Worm (Caenorhabditis elegans): ENCODE results near the gene C45G9.6.
A peak's percentile ranks its signal among the peaks of the same experiment; 100 is the strongest.

C45G9.6 gene

DNA sequence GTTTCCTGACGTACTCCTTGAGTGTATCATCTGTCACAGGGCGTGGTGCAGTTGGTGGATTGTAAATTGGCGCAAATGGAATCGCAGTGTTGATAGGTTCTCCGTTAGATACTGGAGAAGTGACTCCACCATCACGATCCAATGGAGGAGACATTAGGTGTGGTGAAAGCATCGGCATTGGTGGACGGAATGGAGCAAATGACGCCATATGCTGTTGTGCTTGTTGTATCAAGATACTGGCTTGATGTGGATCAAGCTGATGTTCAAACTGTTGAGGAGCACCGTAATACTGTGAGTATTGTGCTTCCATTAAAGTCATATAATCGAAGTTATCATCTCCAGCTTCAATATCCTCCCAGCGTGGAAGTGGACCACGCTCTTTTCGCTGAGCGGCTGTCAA lies 23.8 kb upstream of the C45G9.6 start:
- TF ChIP-seq aly-2 (tag; optimal IDR thresholded peaks at IDR 0.05) (no peak), nhr-23 (tag; optimal IDR thresholded peaks at IDR 0.05) (no peak), peb-1 (tag; optimal IDR thresholded peaks at IDR 0.05) (no peak), fos-1 (tag; optimal IDR thresholded peaks at IDR 0.05) (no peak), lsy-2 (tag; optimal IDR thresholded peaks at IDR 0.05) (no peak), lin-39 (tag; optimal IDR thresholded peaks at IDR 0.05) (no peak), unc-62 (GFP tag; optimal IDR thresholded peaks at IDR 0.05) (no peak), R02D3.7 (tag; optimal IDR thresholded peaks at IDR 0.05) (no peak), mdl-1 (tag; optimal IDR thresholded peaks at IDR 0.05) (no peak), nhr-6 (tag; optimal IDR thresholded peaks at IDR 0.05) (no peak), zag-1 (tag; optimal IDR thresholded peaks at IDR 0.05) (no peak), ztf-11 (tag; optimal IDR thresholded peaks at IDR 0.05) (no peak), egl-27 (tag; optimal IDR thresholded peaks at IDR 0.05) (no peak), unc-39 (tag; optimal IDR thresholded peaks at IDR 0.05) (no peak), snpc-4 (tag; optimal IDR thresholded peaks at IDR 0.05) (no peak), C34F6.9 (tag; optimal IDR thresholded peaks at IDR 0.05) (no peak), Y55F3AM.14 (GFP tag; optimal IDR thresholded peaks at IDR 0.05) (no peak), F13H6.1 (tag; optimal IDR thresholded peaks at IDR 0.05) (no peak)

ce11 chrIII:5013915-5014346 lies 22.3 kb upstream of the C45G9.6 start:
- TF ChIP-seq ztf-4 (tag; optimal IDR thresholded peaks at IDR 0.05), result peak; percentile 79
- TF ChIP-seq zag-1 (tag; optimal IDR thresholded peaks at IDR 0.05), result peak; percentile 91
- TF ChIP-seq mab-5 (tag; optimal IDR thresholded peaks at IDR 0.05), result peak; percentile 76
- peak; percentile 91 for TF ChIP-seq unc-55 (GFP tag; optimal IDR thresholded peaks at IDR 0.05)
- TF ChIP-seq peb-1 (tag; optimal IDR thresholded peaks at IDR 0.05), result no peak
- TF ChIP-seq blmp-1 (tag; optimal IDR thresholded peaks at IDR 0.05; ENCODE audit: insufficient read depth), result peak; percentile 17
- TF ChIP-seq lsy-2 (tag; optimal IDR thresholded peaks at IDR 0.05), result peak; percentile 69 to 90
- no peak for TF ChIP-seq R02D3.7 (tag; optimal IDR thresholded peaks at IDR 0.05)
- peak; percentile 80 for TF ChIP-seq ceh-16 (tag; optimal IDR thresholded peaks at IDR 0.05)
- peak; percentile 82 for TF ChIP-seq nhr-25 (tag; optimal IDR thresholded peaks at IDR 0.05)
- no peak for TF ChIP-seq mbf-1 (tag; optimal IDR thresholded peaks at IDR 0.05)
- TF ChIP-seq nhr-21 (tag; optimal IDR thresholded peaks at IDR 0.05), result peak; percentile 68
- TF ChIP-seq gmeb-1 (tag; optimal IDR thresholded peaks at IDR 0.05), result peak; percentile 68
- TF ChIP-seq unc-39 (tag; optimal IDR thresholded peaks at IDR 0.05), result no peak
- TF ChIP-seq mdl-1 (tag; optimal IDR thresholded peaks at IDR 0.05), result peak; percentile 26 to 71
- no peak for TF ChIP-seq elt-1 (tag; optimal IDR thresholded peaks at IDR 0.05)
- TF ChIP-seq elt-3 (tag; optimal IDR thresholded peaks at IDR 0.05), result no peak
- TF ChIP-seq Y55F3AM.14 (GFP tag; optimal IDR thresholded peaks at IDR 0.05), result peak; percentile 74
- TF ChIP-seq dmd-4 (tag; optimal IDR thresholded peaks at IDR 0.05), result no peak
- TF ChIP-seq lin-11 (tag; optimal IDR thresholded peaks at IDR 0.05), result peak; percentile 84
- TF ChIP-seq lin-39 (tag; optimal IDR thresholded peaks at IDR 0.05), result no peak
- TF ChIP-seq C34F6.9 (tag; optimal IDR thresholded peaks at IDR 0.05), result peak; percentile 97
- no peak for TF ChIP-seq nhr-23 (tag; optimal IDR thresholded peaks at IDR 0.05)
- peak; percentile 58 for TF ChIP-seq sma-9 (GFP tag; optimal IDR thresholded peaks at IDR 0.05)
- no peak for TF ChIP-seq sma-9 (tag; optimal IDR thresholded peaks at IDR 0.05)
- peak; percentile 94 for TF ChIP-seq F13H6.1 (tag; optimal IDR thresholded peaks at IDR 0.05)
- no peak for TF ChIP-seq nhr-237 (tag; optimal IDR thresholded peaks at IDR 0.05)
- TF ChIP-seq aly-2 (tag; optimal IDR thresholded peaks at IDR 0.05), result no peak
- TF ChIP-seq ama-1 (optimal IDR thresholded peaks at IDR 0.05), result no peak
- peak; percentile 86 for TF ChIP-seq lin-13 (GFP tag; optimal IDR thresholded peaks at IDR 0.05)
- peak; percentile 77 for TF ChIP-seq nhr-6 (tag; optimal IDR thresholded peaks at IDR 0.05)
- no peak for TF ChIP-seq nhr-11 (tag; optimal IDR thresholded peaks at IDR 0.05)
- peak; percentile 88 for TF ChIP-seq alr-1 (tag; optimal IDR thresholded peaks at IDR 0.05)
- peak; percentile 95 for TF ChIP-seq crh-2 (tag; optimal IDR thresholded peaks at IDR 0.05)
- TF ChIP-seq ztf-11 (tag; optimal IDR thresholded peaks at IDR 0.05), result no peak
- peak; percentile 65 for TF ChIP-seq nhr-10 (tag; optimal IDR thresholded peaks at IDR 0.05)
- TF ChIP-seq ztf-1 (GFP tag; conservative IDR thresholded peaks at IDR 0.05), result no peak
- peak; percentile 89 for TF ChIP-seq sem-4 (tag; optimal IDR thresholded peaks at IDR 0.05)
- peak; percentile 58 for TF ChIP-seq egl-27 (tag; optimal IDR thresholded peaks at IDR 0.05)
- peak; percentile 70 for TF ChIP-seq ceh-82 (tag; optimal IDR thresholded peaks at IDR 0.05)
- TF ChIP-seq sma-3 (GFP tag; optimal IDR thresholded peaks at IDR 0.05), result peak; percentile 71
- peak; percentile 91 for TF ChIP-seq fos-1 (tag; optimal IDR thresholded peaks at IDR 0.05)
- peak; percentile 45 for TF ChIP-seq snpc-4 (tag; optimal IDR thresholded peaks at IDR 0.05)
- no peak for TF ChIP-seq ZK546.5 (tag; optimal IDR thresholded peaks at IDR 0.05)
- TF ChIP-seq nhr-77 (tag; optimal IDR thresholded peaks at IDR 0.05), result no peak
- TF ChIP-seq nhr-12 (tag; optimal IDR thresholded peaks at IDR 0.05), result no peak
- peak; percentile 98 for TF ChIP-seq nhr-129 (tag; optimal IDR thresholded peaks at IDR 0.05)
- TF ChIP-seq skn-1 (tag; optimal IDR thresholded peaks at IDR 0.05), result no peak
- TF ChIP-seq unc-62 (GFP tag; optimal IDR thresholded peaks at IDR 0.05), result no peak
